Worm (Caenorhabditis elegans) whole organism, young adult: ENCODE results near the gene F53B3.5.

Experiments
- F49E8.2 ChIP-seq: sonication (generic microtip); optimal IDR thresholded peaks from 3 replicates; lab custom pipeline; 2017; ENCODE audit warnings: missing genetic modification characterization, mild to moderate bottlenecking, missing compliant biosample characterization, antibody characterized with exemption, moderate library complexity; ENCODE audit not compliant: insufficient read depth
- ama-1 ChIP-seq, 3 experiments: fragments of 150-350 bp in 1 of 3; sonication (generic microtip) in 2 of 3; optimal IDR thresholded peaks; 2 replicates each; lab custom pipeline; 2014 to 2018; ENCODE audit warnings: missing biosample characterization in 2 of 3, missing genetic modification characterization in 2 of 3, missing genetic modification reagents in 2 of 3
- attf-3 ChIP-seq: fragments of 200-800 bp; sonication (Bioruptor generic); conservative IDR thresholded peaks from 2 replicates; pipeline ENCODE4 v1.3.6; 2022; ENCODE audit warnings: missing genetic modification reagents, missing genetic modification characterization, missing compliant biosample characterization
- bed-1 ChIP-seq: fragments of 200-800 bp; sonication (Bioruptor generic); IDR thresholded peaks from 2 replicates; pipeline ENCODE4 v1.3.6; 2022; ENCODE audit warnings: missing genetic modification reagents, missing genetic modification characterization, missing compliant biosample characterization
- gei-17 ChIP-seq: fragments of 200-800 bp; sonication (Bioruptor generic); optimal IDR thresholded peaks from 2 replicates; lab custom pipeline; 2018; ENCODE audit warnings: mild to moderate bottlenecking, missing genetic modification characterization, missing compliant biosample characterization
- nhr-120 ChIP-seq: fragments of 200-800 bp; sonication (Bioruptor generic); IDR thresholded peaks from 2 replicates; pipeline ENCODE4 v1.3.6; 2022; ENCODE audit warnings: missing genetic modification characterization, missing compliant biosample characterization
- rcor-1 ChIP-seq: fragments of 200-800 bp; sonication (Bioruptor generic); IDR thresholded peaks from 2 replicates; pipeline ENCODE4 v1.3.6; 2022; ENCODE audit warnings: missing genetic modification reagents, missing genetic modification characterization, missing compliant biosample characterization
- sea-2 ChIP-seq: fragments of 200-800 bp; sonication (Bioruptor generic); IDR thresholded peaks from 2 replicates; pipeline ENCODE4 v1.3.6; 2022; ENCODE audit warnings: missing genetic modification characterization, missing compliant biosample characterization
- ztf-25 ChIP-seq: fragments of 200-800 bp; sonication (Bioruptor generic); IDR thresholded peaks from 2 replicates; pipeline ENCODE4 v1.3.6; 2022; ENCODE audit warnings: missing genetic modification reagents, missing genetic modification characterization, missing compliant biosample characterization

ce11 chrX:2920456-2920855 is 41.1 kb upstream of the F53B3.5 start:
- TF ChIP-seq nhr-120 (no peak), attf-3 (no peak), rcor-1 (GFP tag; lab: Robert Waterston, UW) (no peak), ama-1 (optimal IDR thresholded peaks at IDR 0.05; lab: Kevin White, UChicago) (no peak), ama-1 (GFP tag; optimal IDR thresholded peaks at IDR 0.05; lab: Kevin White, UChicago) (no peak), F49E8.2 (tag; lab: Kevin White, UChicago) (no peak), bed-1 (GFP tag; lab: Robert Waterston, UW) (no peak), gei-17 (GFP tag; lab: Kevin White, UChicago) (no peak), ztf-25 (GFP tag; lab: Robert Waterston, UW) (no peak), sea-2 (GFP tag; lab: Robert Waterston, UW) (no peak)
